Fruit fly (Drosophila melanogaster) Kc167 (cell line): ENCODE data around the gene Agpat4.

Source experiments
- Myc ChIP-seq: fragments of >200 bp; optimal IDR thresholded peaks from 2 replicates; lab custom pipeline; 2017; ENCODE audit warnings: missing external identifiers
- Sin3A ChIP-seq: fragments of >200 bp; optimal IDR thresholded peaks from 2 replicates; lab custom pipeline; 2018; ENCODE audit warnings: missing external identifiers
- insv ChIP-seq: fragments of >200 bp; optimal IDR thresholded peaks from 3 replicates; lab custom pipeline; 2018; ENCODE audit warnings: missing external identifiers
- psq ChIP-seq: fragments of >200 bp; optimal IDR thresholded peaks from 2 replicates; lab custom pipeline; 2017; ENCODE audit warnings: missing external identifiers
- ttk ChIP-seq: sonication (Bioruptor generic); optimal IDR thresholded peaks from 2 replicates; lab custom pipeline; 2017; ENCODE audit warnings: missing external identifiers

- TF ChIP-seq insv (lab: Kevin White, UChicago) (no peak), Sin3A (lab: Kevin White, UChicago) (no peak), ttk (lab: Kevin White, UChicago) (no peak), psq (lab: Kevin White, UChicago) (no peak), Myc (lab: Kevin White, UChicago) (no peak)
Observed at dm6 chr3L:16408609-16409439, 27.5 kb upstream of the Agpat4 start.
